Worm (Caenorhabditis elegans): ENCODE results near the gene C33C12.12.
A peak's percentile ranks its signal among the peaks of the same experiment; 100 is the strongest.
"Not testable (repeated sequence)": the region's sequence is repeated elsewhere in the genome, so short reads cannot be mapped to it uniquely, and the experiment has no call there.

The C33C12.12 gene

DNA sequence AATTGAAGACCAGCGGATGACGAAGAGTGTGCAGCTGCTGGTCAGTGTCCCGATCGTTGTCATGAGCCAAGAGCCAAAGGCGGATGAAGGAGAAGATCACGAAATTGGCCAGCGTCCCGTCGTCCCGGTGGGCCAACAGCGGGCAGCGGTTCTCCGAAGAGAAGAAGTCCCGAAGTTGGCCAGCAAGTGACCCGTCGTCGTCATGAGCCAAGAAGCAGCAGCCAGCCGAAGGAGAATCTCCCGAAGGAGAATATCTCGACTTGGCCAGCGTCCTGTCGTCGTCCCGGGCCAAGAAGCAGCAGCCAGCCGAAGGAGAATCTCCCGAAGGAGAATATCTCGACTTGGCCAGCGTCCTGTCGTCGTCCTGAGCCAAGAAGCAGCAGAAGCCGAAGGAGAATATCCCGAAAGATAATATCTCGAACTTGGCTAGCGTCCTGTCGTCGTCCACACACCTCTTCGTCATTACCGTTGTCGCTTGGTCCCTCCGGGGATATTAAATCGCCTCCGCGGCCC is 6.6 kb downstream of the C33C12.12 start, which contains the start of gene C33C12.11:
TSS of gene C33C12.11 (minus strand) at position 463 of the 513 bp plus-strand sequence.
- TF ChIP-seq blmp-1 (tag; optimal IDR thresholded peaks at IDR 0.05); nhr-237 (tag; optimal IDR thresholded peaks at IDR 0.05); ceh-43 (GFP tag; optimal IDR thresholded peaks at IDR 0.05): not testable (repeated sequence)

DNA sequence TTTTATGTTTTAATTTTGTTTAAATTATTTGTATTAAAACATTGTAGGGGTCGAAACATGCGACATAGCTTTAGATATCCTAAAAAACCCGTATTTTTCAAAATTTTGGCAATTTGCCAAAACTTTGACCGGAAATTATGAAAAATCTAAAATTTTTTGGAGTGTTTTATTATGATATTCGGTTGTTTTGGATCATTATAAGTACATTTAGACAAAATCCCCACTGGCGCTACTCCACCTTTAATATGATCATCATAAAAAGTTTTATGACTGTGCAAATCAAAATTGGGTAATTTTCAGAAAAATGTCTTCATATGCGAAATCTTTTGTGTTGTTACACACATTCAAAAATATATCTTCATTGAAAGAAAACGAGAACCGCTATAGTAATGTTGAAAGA is 16.3 kb downstream of the C33C12.12 start, which contains the start of gene math-18:
TSS of gene math-18 (plus strand) at position 301 of the 400 bp plus-strand sequence.
- not testable (repeated sequence) for TF ChIP-seq ces-1 (GFP tag; optimal IDR thresholded peaks at IDR 0.05); ceh-83 (GFP tag; optimal IDR thresholded peaks at IDR 0.05); lin-13 (tag; optimal IDR thresholded peaks at IDR 0.05)

DNA sequence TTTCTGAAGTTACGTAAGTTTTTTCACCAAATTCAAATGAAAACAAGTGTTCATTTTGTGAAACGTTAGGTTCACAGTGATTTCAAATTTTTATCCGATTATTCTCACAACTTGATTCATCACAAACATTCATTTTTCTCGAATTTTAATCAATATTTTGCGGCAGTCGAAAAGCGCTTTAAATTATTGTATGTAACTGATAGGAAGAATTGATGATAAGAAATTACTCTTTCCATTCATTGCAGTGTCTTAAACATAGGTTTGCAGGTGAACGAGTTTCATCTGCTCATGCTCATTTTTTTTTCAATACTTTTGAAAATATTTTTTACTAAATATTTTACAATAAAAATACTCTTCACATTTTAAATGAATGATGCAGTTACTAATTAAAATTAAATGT is 17.5 kb downstream of the C33C12.12 start:
- TF ChIP-seq lsy-2 (tag; optimal IDR thresholded peaks at IDR 0.05) (no peak), ceh-39 (tag; optimal IDR thresholded peaks at IDR 0.05) (no peak), sem-2 (GFP tag; optimal IDR thresholded peaks at IDR 0.05) (no peak)

DNA sequence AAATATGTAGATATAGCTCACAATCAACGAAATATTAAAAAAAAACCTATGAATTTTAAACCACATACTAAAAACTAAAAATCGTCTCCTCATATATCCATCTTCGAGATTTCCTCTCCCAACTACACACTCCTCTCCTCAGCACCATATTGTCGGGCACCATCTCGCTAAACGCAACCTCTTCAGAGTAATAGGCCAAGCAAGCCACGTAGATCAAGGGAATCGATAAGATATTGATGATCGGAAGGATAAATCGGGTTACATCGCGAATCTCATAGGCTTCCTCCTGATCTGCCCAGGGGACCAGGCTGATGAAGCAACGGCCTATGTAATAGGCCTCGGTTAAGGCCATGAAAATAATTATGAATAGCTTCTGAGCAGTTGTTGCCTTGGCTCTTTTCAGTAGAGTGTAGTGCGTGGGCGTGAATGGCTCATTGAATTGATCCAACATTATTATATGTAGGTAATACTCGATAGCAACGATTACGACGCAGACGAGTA is 19.4 kb downstream of the C33C12.12 start, which contains the start of the genes C40A11.7 and C40A11.8:
TSS of gene C40A11.7 (minus strand) at position 101 of the 501 bp plus-strand sequence.
TSS of gene C40A11.8 (minus strand) at position 451 of the 501 bp plus-strand sequence.
- TF ChIP-seq nhr-12 (tag; optimal IDR thresholded peaks at IDR 0.05) (no peak), mls-2 (tag; optimal IDR thresholded peaks at IDR 0.05) (no peak), bed-3 (GFP tag; optimal IDR thresholded peaks at IDR 0.05) (no peak), elt-1 (tag; optimal IDR thresholded peaks at IDR 0.05; ENCODE audit: borderline replicate concordance, insufficient read depth) (peak; percentile 74)

- TF ChIP-seq flh-1 (GFP tag; optimal IDR thresholded peaks at IDR 0.05) (no peak), nhr-12 (tag; optimal IDR thresholded peaks at IDR 0.05) (no peak), ces-1 (GFP tag; optimal IDR thresholded peaks at IDR 0.05) (no peak), elt-1 (tag; optimal IDR thresholded peaks at IDR 0.05; ENCODE audit: borderline replicate concordance, insufficient read depth) (no peak), lin-32 (GFP tag; optimal IDR thresholded peaks at IDR 0.05) (no peak), mep-1 (tag; optimal IDR thresholded peaks at IDR 0.05) (no peak), ztf-11 (tag; optimal IDR thresholded peaks at IDR 0.05) (no peak), sptf-1 (tag; optimal IDR thresholded peaks at IDR 0.05) (no peak), sem-2 (GFP tag; optimal IDR thresholded peaks at IDR 0.05) (no peak), elt-3 (tag; optimal IDR thresholded peaks at IDR 0.05) (no peak), tbx-8 (GFP tag; optimal IDR thresholded peaks at IDR 0.05) (no peak), mls-2 (tag; optimal IDR thresholded peaks at IDR 0.05) (no peak), nhr-28 (tag; optimal IDR thresholded peaks at IDR 0.05) (no peak)
Measured at ce11 chrII:2146900-2147375, 23.0 kb downstream of the C33C12.12 start, which contains the start of gene C40A11.2. TSS of gene C40A11.2 (plus strand) at chrII:2146950.

DNA sequence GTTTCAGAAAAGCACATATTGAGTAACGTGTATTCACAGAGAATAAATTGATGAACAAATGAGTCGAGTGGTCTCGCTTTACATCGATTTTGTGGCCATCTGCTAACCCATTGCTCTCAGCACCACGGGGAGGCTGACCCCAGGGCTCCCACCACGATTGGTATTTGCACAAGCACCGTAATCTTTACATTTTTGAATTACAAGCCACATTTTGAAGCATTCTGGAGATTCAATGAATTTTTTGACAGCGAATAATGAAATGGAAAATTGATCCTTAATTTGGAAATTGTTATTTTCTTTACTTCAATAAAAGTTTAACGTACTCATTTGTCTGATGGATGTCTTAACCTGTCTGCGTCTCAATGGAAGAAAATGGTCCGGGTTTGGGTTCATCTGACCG is 24.4 kb downstream of the C33C12.12 start, which contains the start of gene C40A11.6:
TSS of gene C40A11.6 (minus strand) at position 101 of the 400 bp plus-strand sequence.
- no peak for TF ChIP-seq nhr-28 (tag; optimal IDR thresholded peaks at IDR 0.05)
- no peak for TF ChIP-seq ceh-83 (GFP tag; optimal IDR thresholded peaks at IDR 0.05)
- TF ChIP-seq ceh-39 (tag; optimal IDR thresholded peaks at IDR 0.05), result peak; percentile 22
- TF ChIP-seq blmp-1 (tag; optimal IDR thresholded peaks at IDR 0.05), result no peak
- no peak for TF ChIP-seq M03D4.4 (tag; optimal IDR thresholded peaks at IDR 0.05)
- TF ChIP-seq lin-13 (tag; optimal IDR thresholded peaks at IDR 0.05), result no peak
- no peak for TF ChIP-seq ceh-43 (GFP tag; optimal IDR thresholded peaks at IDR 0.05)
- TF ChIP-seq unc-39 (tag; optimal IDR thresholded peaks at IDR 0.05), result no peak
- TF ChIP-seq lsy-2 (tag; optimal IDR thresholded peaks at IDR 0.05), result no peak
- no peak for TF ChIP-seq bed-3 (GFP tag; optimal IDR thresholded peaks at IDR 0.05)
- no peak for TF ChIP-seq snpc-4 (tag; optimal IDR thresholded peaks at IDR 0.05)
- peak; percentile 51 for TF ChIP-seq cnd-1 (tag; optimal IDR thresholded peaks at IDR 0.05)

DNA sequence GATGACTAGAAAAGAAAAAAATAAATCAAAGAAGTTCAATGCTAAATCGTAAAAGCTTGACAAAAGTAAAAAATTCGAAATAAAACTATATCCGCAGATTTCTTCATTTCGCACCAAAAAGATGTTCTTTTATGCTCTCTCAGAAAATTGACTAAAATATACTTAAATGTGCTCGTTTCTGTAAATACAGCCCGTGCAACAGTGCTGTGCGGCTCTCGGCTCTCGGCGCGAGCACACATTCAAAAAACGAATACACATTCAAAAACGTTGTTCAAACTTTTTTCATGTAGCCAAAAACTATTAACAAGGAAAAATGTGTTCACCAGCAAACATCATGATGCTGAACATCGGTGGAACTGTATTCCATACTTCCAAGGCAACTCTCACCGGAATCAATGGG is 29.2 kb downstream of the C33C12.12 start, which contains the start of gene C40A11.3:
TSS of gene C40A11.3 (plus strand) at position 301 of the 400 bp plus-strand sequence.
- TF ChIP-seq ham-2 (GFP tag; optimal IDR thresholded peaks at IDR 0.05) (no peak), nhr-237 (tag; optimal IDR thresholded peaks at IDR 0.05) (no peak), pha-4 (tag; optimal IDR thresholded peaks at IDR 0.05) (no peak), zip-8 (tag; optimal IDR thresholded peaks at IDR 0.05) (no peak), nhr-76 (tag; optimal IDR thresholded peaks at IDR 0.05) (no peak), snpc-4 (tag; optimal IDR thresholded peaks at IDR 0.05) (no peak), M03D4.4 (tag; optimal IDR thresholded peaks at IDR 0.05) (no peak), lin-13 (tag; optimal IDR thresholded peaks at IDR 0.05) (no peak), flh-1 (GFP tag; optimal IDR thresholded peaks at IDR 0.05) (no peak), elt-3 (tag; optimal IDR thresholded peaks at IDR 0.05) (no peak), ces-1 (GFP tag; optimal IDR thresholded peaks at IDR 0.05) (no peak), nhr-12 (tag; optimal IDR thresholded peaks at IDR 0.05) (no peak), mep-1 (tag; optimal IDR thresholded peaks at IDR 0.05) (no peak), ceh-39 (tag; optimal IDR thresholded peaks at IDR 0.05) (no peak), lin-32 (GFP tag; optimal IDR thresholded peaks at IDR 0.05) (no peak), blmp-1 (tag; optimal IDR thresholded peaks at IDR 0.05) (no peak), unc-62 (GFP tag; optimal IDR thresholded peaks at IDR 0.05) (no peak)

Measured in whole organism, mixed stage, embryonic.